Worm (Caenorhabditis elegans): ENCODE data around the gene Y53F4B.36.

Gene Y53F4B.36

DNA sequence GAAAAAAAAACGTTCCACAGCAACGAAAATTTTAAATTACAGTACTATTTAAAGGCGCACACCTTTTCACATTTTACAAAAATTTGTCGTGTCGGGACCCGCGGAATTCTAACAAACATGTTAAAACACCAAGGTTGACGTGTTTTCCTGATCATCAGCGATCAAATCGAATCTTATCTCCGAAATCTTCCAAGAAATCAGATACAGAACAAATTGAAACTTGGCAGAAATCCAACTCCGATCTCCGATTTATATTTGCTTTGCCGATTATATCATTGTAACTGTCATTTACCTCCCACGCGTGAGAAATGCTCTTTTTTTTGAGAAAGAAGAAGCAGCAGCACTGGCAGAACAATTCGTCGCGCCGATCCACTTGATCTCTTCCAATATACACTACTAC, 38.0 kb downstream of the Y53F4B.36 start:
- peak; percentile 11 for TF ChIP-seq rnt-1 (tag; optimal IDR thresholded peaks at IDR 0.05)
- TF ChIP-seq fkh-10 (GFP tag; optimal IDR thresholded peaks at IDR 0.05) = no peak

DNA sequence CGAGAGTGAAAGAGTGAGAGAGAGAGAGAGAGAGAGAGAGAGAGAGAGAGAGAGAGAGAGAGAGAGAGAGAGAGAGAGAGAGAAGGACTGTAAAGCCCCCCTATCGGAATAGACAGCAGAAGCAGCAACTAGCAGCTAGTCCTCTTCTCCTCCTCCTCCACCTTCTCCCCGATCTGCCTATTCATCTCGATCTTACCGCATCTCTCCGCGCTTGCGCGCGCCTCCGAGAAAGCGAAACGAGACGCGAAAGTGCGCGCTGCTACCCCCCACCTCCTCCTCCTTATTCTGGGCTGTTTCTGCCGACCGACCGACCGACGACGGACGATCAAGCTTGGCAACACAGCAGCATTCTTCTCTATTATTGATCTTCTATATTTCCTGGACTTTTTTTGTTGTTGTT, 42.2 kb downstream of the Y53F4B.36 start:
- TF ChIP-seq ref-2 (tag; optimal IDR thresholded peaks at IDR 0.05) (no peak), ceh-22 (tag; optimal IDR thresholded peaks at IDR 0.05) (no peak), eyg-1 (tag; optimal IDR thresholded peaks at IDR 0.05) (no peak), fkh-6 (tag; optimal IDR thresholded peaks at IDR 0.05) (no peak), ceh-45 (GFP tag; IDR thresholded peaks at IDR 0.05) (no peak), fkh-10 (GFP tag; optimal IDR thresholded peaks at IDR 0.05) (no peak), syd-9 (tag; optimal IDR thresholded peaks at IDR 0.05) (no peak), hlh-13 (GFP tag; optimal IDR thresholded peaks at IDR 0.05) (no peak), ama-1 (optimal IDR thresholded peaks at IDR 0.05) (no peak), elt-4 (tag; optimal IDR thresholded peaks at IDR 0.05) (no peak), unc-86 (tag; optimal IDR thresholded peaks at IDR 0.05) (no peak), pat-9 (tag; optimal IDR thresholded peaks at IDR 0.05) (no peak), ets-4 (tag; optimal IDR thresholded peaks at IDR 0.05) (peak; percentile 24), nhr-11 (tag; optimal IDR thresholded peaks at IDR 0.05) (no peak), K02D7.2 (tag; optimal IDR thresholded peaks at IDR 0.05) (no peak), ceh-18 (tag; optimal IDR thresholded peaks at IDR 0.05) (no peak), ceh-31 (tag; optimal IDR thresholded peaks at IDR 0.05) (peak; percentile 27), odd-2 (tag; optimal IDR thresholded peaks at IDR 0.05) (no peak), ceh-9 (tag; optimal IDR thresholded peaks at IDR 0.05) (no peak), pha-4 (tag; optimal IDR thresholded peaks at IDR 0.05) (no peak), sdc-2 (tag; optimal IDR thresholded peaks at IDR 0.05) (no peak), ceh-34 (tag; optimal IDR thresholded peaks at IDR 0.05) (peak; percentile 15), dve-1 (tag; optimal IDR thresholded peaks at IDR 0.05) (peak; percentile 22), ceh-30 (tag; optimal IDR thresholded peaks at IDR 0.05) (no peak), F13H6.1 (tag; optimal IDR thresholded peaks at IDR 0.05) (peak; percentile 11), pax-1 (tag; optimal IDR thresholded peaks at IDR 0.05) (no peak), sox-4 (tag; optimal IDR thresholded peaks at IDR 0.05) (no peak), ztf-16 (tag; optimal IDR thresholded peaks at IDR 0.05) (no peak), rnt-1 (tag; optimal IDR thresholded peaks at IDR 0.05) (peak; percentile 51), ahr-1 (tag; optimal IDR thresholded peaks at IDR 0.05) (no peak), pqm-1 (tag; optimal IDR thresholded peaks at IDR 0.05) (no peak), gmeb-2 (tag; optimal IDR thresholded peaks at IDR 0.05) (peak; percentile 28), npax-4 (tag; optimal IDR thresholded peaks at IDR 0.05) (no peak), madf-2 (tag; optimal IDR thresholded peaks at IDR 0.05) (peak; percentile 22), C08G9.2 (tag; optimal IDR thresholded peaks at IDR 0.05) (no peak), pros-1 (tag; optimal IDR thresholded peaks at IDR 0.05) (no peak), unc-42 (tag; optimal IDR thresholded peaks at IDR 0.05) (no peak), C38D4.7 (GFP tag; optimal IDR thresholded peaks at IDR 0.05) (peak; percentile 22), lin-11 (tag; optimal IDR thresholded peaks at IDR 0.05) (no peak), K09A11.1 (tag; optimal IDR thresholded peaks at IDR 0.05; ENCODE audit: insufficient read depth) (no peak), nhr-232 (tag; optimal IDR thresholded peaks at IDR 0.05) (no peak), dmd-4 (tag; optimal IDR thresholded peaks at IDR 0.05; ENCODE audit: borderline replicate concordance) (no peak), zip-5 (tag; optimal IDR thresholded peaks at IDR 0.05) (no peak), nfya-1 (tag; optimal IDR thresholded peaks at IDR 0.05) (peak; percentile 7), T23F11.4 (GFP tag; optimal IDR thresholded peaks at IDR 0.05) (peak; percentile 13), mec-3 (tag; optimal IDR thresholded peaks at IDR 0.05; ENCODE audit: borderline replicate concordance) (no peak), hlh-15 (tag; optimal IDR thresholded peaks at IDR 0.05) (no peak), ceh-2 (tag; optimal IDR thresholded peaks at IDR 0.05) (no peak), che-1 (tag; optimal IDR thresholded peaks at IDR 0.05) (no peak), sox-2 (GFP tag; IDR thresholded peaks at IDR 0.05) (no peak), elt-2 (tag; optimal IDR thresholded peaks at IDR 0.05) (no peak), fax-1 (tag; optimal IDR thresholded peaks at IDR 0.05) (no peak)

Data from whole organism, late embryonic.